Worm (Caenorhabditis elegans) whole organism, L3 larva: ENCODE measurements around the gene ndus-8.

Experiments
- aly-2 ChIP-seq: fragments of 150-350 bp; optimal IDR thresholded peaks from 2 replicates; lab custom pipeline; 2014; ENCODE audit warnings: missing biosample characterization, missing genetic modification characterization
- fkh-2 ChIP-seq: fragments of 150-350 bp; optimal IDR thresholded peaks from 2 replicates; lab custom pipeline; 2014; ENCODE audit warnings: missing biosample characterization, missing genetic modification reagents, missing genetic modification characterization
- lin-15B ChIP-seq: fragments of 150-350 bp; optimal IDR thresholded peaks from 2 replicates; lab custom pipeline; 2014; ENCODE audit warnings: missing biosample characterization, missing genetic modification characterization
- mdl-1 ChIP-seq: fragments of 150-350 bp; optimal IDR thresholded peaks from 2 replicates; lab custom pipeline; 2014; ENCODE audit warnings: missing biosample characterization, missing genetic modification characterization
- nhr-237 ChIP-seq: fragments of 150-350 bp; optimal IDR thresholded peaks from 2 replicates; lab custom pipeline; 2014; ENCODE audit warnings: missing biosample characterization, missing genetic modification characterization
- nhr-43 ChIP-seq: sonication (generic microtip); optimal IDR thresholded peaks from 2 replicates; lab custom pipeline; 2016; ENCODE audit warnings: mild to moderate bottlenecking, missing genetic modification characterization, missing compliant biosample characterization; ENCODE audit not compliant: poor library complexity, severe bottlenecking
- pha-4 ChIP-seq: fragments of 150-350 bp; optimal IDR thresholded peaks from 2 replicates; lab custom pipeline; 2014; ENCODE audit warnings: missing biosample characterization, missing genetic modification reagents, missing genetic modification characterization

DNA sequence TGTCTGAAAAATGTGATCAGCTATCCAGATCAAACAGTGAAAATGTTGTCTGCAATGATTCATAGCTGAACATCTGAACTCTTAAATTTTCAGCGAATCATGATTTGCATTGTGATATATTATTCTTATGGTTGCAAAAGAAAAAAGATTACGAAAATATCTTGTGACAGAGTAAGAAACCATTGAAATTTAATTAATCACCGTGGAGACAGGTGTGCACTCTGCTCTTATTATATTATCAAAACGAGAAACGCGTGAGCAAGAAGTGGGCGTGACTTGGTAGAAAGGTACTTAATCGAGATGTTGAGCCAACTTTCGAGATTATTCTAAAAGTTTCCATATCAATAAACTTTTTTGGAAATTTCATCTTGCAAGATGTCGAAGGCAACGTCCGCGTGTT is 9.0 kb upstream of the ndus-8 start, which contains the start of gene osm-10:
- TF ChIP-seq nhr-237: no peak
- TF ChIP-seq aly-2 (tag; lab: Kevin White, UChicago): no peak
- no peak for TF ChIP-seq mdl-1 (tag; lab: Kevin White, UChicago)
- no peak for TF ChIP-seq nhr-43 (tag; lab: Kevin White, UChicago)
- no peak for TF ChIP-seq fkh-2 (tag; lab: Kevin White, UChicago)
- TF ChIP-seq lin-15B (tag; lab: Kevin White, UChicago): no peak
- TF ChIP-seq pha-4: no peak
